Fruit fly (Drosophila melanogaster) whole organism, embryonic: ENCODE data around the gene fd96Cb.

Source experiments
- Bteb2 ChIP-seq: fragments of 200-800 bp; sonication (Bioruptor generic); optimal IDR thresholded peaks from 2 replicates; lab custom pipeline; 2016; ENCODE audit warnings: missing biosample characterization, missing genetic modification characterization
- CG10209 ChIP-seq: fragments of 200-800 bp; sonication (Bioruptor generic); optimal IDR thresholded peaks from 3 replicates; lab custom pipeline; 2017; ENCODE audit warnings: missing biosample characterization, mild to moderate bottlenecking, missing genetic modification characterization, missing genetic modification reagents
- CG1024 ChIP-seq: fragments of 200-800 bp; sonication (Bioruptor generic); IDR thresholded peaks from 2 replicates; pipeline ENCODE4 v1.3.6; 2022; ENCODE audit warnings: missing biosample characterization, missing genetic modification characterization
- CG10431 ChIP-seq: fragments of 200-800 bp; sonication (Bioruptor generic); optimal IDR thresholded peaks from 3 replicates; lab custom pipeline; 2018; ENCODE audit warnings: missing biosample characterization, mild to moderate bottlenecking, missing genetic modification characterization
- CG10959 ChIP-seq: fragments of 200-800 bp; sonication (Bioruptor generic); IDR thresholded peaks from 2 replicates; pipeline ENCODE4 v1.3.6; 2022; ENCODE audit warnings: missing biosample characterization, missing genetic modification characterization
- CG11093 ChIP-seq: fragments of 200-800 bp; sonication (Bioruptor generic); IDR thresholded peaks from 3 replicates; pipeline ENCODE4 v1.3.6; 2022; ENCODE audit warnings: missing biosample characterization, missing genetic modification characterization
- CG12219 ChIP-seq: fragments of 200-800 bp; sonication (Bioruptor generic); optimal IDR thresholded peaks from 3 replicates; lab custom pipeline; 2018; ENCODE audit warnings: missing biosample characterization, mild to moderate bottlenecking, missing genetic modification characterization
- CG12769 ChIP-seq: fragments of 200-800 bp; sonication (Bioruptor generic); optimal IDR thresholded peaks from 2 replicates; lab custom pipeline; 2019; ENCODE audit warnings: missing biosample characterization, mild to moderate bottlenecking, missing genetic modification characterization, moderate library complexity
- CG13287 ChIP-seq: fragments of 200-800 bp; sonication (Bioruptor generic); IDR thresholded peaks from 2 replicates; pipeline ENCODE4 v1.3.6; 2022; ENCODE audit warnings: missing biosample characterization, missing genetic modification characterization; ENCODE audit not compliant: partially characterized antibody
- CG14860 ChIP-seq: fragments of 200-800 bp; sonication (Bioruptor generic); IDR thresholded peaks from 3 replicates; pipeline ENCODE4 v1.3.6; 2022; ENCODE audit warnings: missing biosample characterization, missing genetic modification characterization; ENCODE audit not compliant: partially characterized antibody
- CG1603 ChIP-seq: fragments of 200-800 bp; sonication (Bioruptor generic); optimal IDR thresholded peaks from 2 replicates; lab custom pipeline; 2019; ENCODE audit warnings: missing biosample characterization, mild to moderate bottlenecking, missing genetic modification characterization, moderate library complexity
- CG1647 ChIP-seq: fragments of 200-800 bp; sonication (Bioruptor generic); optimal IDR thresholded peaks from 3 replicates; lab custom pipeline; 2016; ENCODE audit warnings: missing biosample characterization, missing genetic modification characterization
- CG16863 ChIP-seq: fragments of 200-800 bp; sonication (Bioruptor generic); optimal IDR thresholded peaks from 3 replicates; lab custom pipeline; 2016; ENCODE audit warnings: missing biosample characterization, missing genetic modification characterization
- CG17359 ChIP-seq: fragments of 200-800 bp; sonication (Bioruptor generic); optimal IDR thresholded peaks from 3 replicates; lab custom pipeline; 2018; ENCODE audit warnings: missing biosample characterization, mild to moderate bottlenecking, missing genetic modification characterization, moderate library complexity
- CG2120 ChIP-seq: fragments of 200-800 bp; sonication (Bioruptor generic); optimal IDR thresholded peaks from 3 replicates; lab custom pipeline; 2016; ENCODE audit warnings: missing biosample characterization, missing genetic modification characterization
- CG3726 ChIP-seq: fragments of 200-800 bp; sonication (Bioruptor generic); IDR thresholded peaks from 3 replicates; pipeline ENCODE4, ENCODE4 v1.3.6; 2022; ENCODE audit warnings: missing biosample characterization, missing genetic modification characterization
- CG3838 ChIP-seq: fragments of 200-800 bp; sonication (Bioruptor generic); optimal IDR thresholded peaks from 3 replicates; lab custom pipeline; 2016; ENCODE audit warnings: missing biosample characterization, missing genetic modification characterization
- CG6175 ChIP-seq: fragments of 200-800 bp; sonication (Bioruptor generic); IDR thresholded peaks from 3 replicates; pipeline ENCODE4 v1.3.6; 2022; ENCODE audit warnings: missing biosample characterization, missing genetic modification characterization
- CG6765 ChIP-seq: fragments of 200-800 bp; sonication (Bioruptor generic); optimal IDR thresholded peaks from 3 replicates; lab custom pipeline; 2017; ENCODE audit warnings: missing biosample characterization, mild to moderate bottlenecking, missing genetic modification characterization
- CG7357 ChIP-seq: fragments of 200-800 bp; sonication (Bioruptor generic); IDR thresholded peaks from 3 replicates; pipeline ENCODE4 v1.3.6; 2022; ENCODE audit warnings: missing biosample characterization, missing genetic modification characterization
- CG8924 ChIP-seq: fragments of 200-800 bp; optimal IDR thresholded peaks from 3 replicates; lab custom pipeline; 2019; ENCODE audit warnings: missing biosample characterization, mild to moderate bottlenecking, missing genetic modification characterization, moderate library complexity
- D19A ChIP-seq: fragments of 200-800 bp; optimal IDR thresholded peaks from 3 replicates; lab custom pipeline; 2019; ENCODE audit warnings: missing biosample characterization, mild to moderate bottlenecking, missing genetic modification characterization, moderate library complexity
- Dref ChIP-seq: fragments of 200-800 bp; sonication (Bioruptor generic); IDR thresholded peaks from 2 replicates; pipeline ENCODE4 v1.3.6; 2022; ENCODE audit warnings: missing biosample characterization, missing genetic modification characterization
- Ets65A ChIP-seq: fragments of 200-800 bp; sonication (Bioruptor generic); peaks from one replicate; lab custom pipeline; 2016; ENCODE audit warnings: missing biosample characterization, missing genetic modification characterization
- H2.0 ChIP-seq: fragments of 200-800 bp; sonication (Bioruptor generic); IDR thresholded peaks from 2 replicates; pipeline ENCODE4 v1.3.6; 2022; ENCODE audit warnings: missing biosample characterization, missing genetic modification characterization
- Hand ChIP-seq: fragments of 200-800 bp; sonication (Bioruptor generic); optimal IDR thresholded peaks from 2 replicates; lab custom pipeline; 2017; ENCODE audit warnings: mild to moderate bottlenecking, missing biosample characterization, missing genetic modification reagents, missing genetic modification characterization
- Kr ChIP-seq: fragments of 200-800 bp; sonication (Bioruptor generic); optimal IDR thresholded peaks from 2 replicates; lab custom pipeline; 2017; ENCODE audit warnings: missing biosample characterization, mild to moderate bottlenecking, missing genetic modification characterization
- PHDP ChIP-seq: fragments of 200-800 bp; sonication (Bioruptor generic); optimal IDR thresholded peaks from 3 replicates; lab custom pipeline; 2018; ENCODE audit warnings: missing biosample characterization, mild to moderate bottlenecking, missing genetic modification characterization, moderate library complexity
- Scr ChIP-seq: fragments of 200-800 bp; sonication (Bioruptor generic); IDR thresholded peaks from 2 replicates; pipeline ENCODE4 v1.3.6; 2022; ENCODE audit warnings: missing biosample characterization, missing genetic modification characterization; ENCODE audit not compliant: partially characterized antibody
- Usf ChIP-seq: fragments of 200-800 bp; sonication (Bioruptor generic); optimal IDR thresholded peaks from 2 replicates; lab custom pipeline; 2017; ENCODE audit warnings: missing genotype, missing biosample characterization, missing genetic modification characterization
- YL-1 ChIP-seq: fragments of 200-800 bp; sonication (Bioruptor generic); optimal IDR thresholded peaks from 3 replicates; lab custom pipeline; 2017; ENCODE audit warnings: missing biosample characterization, mild to moderate bottlenecking, missing genetic modification characterization
- abd-A ChIP-seq: fragments of 200-800 bp; sonication (Bioruptor generic); optimal IDR thresholded peaks from 3 replicates; lab custom pipeline; 2019; ENCODE audit warnings: missing biosample characterization, mild to moderate bottlenecking, missing genetic modification characterization, moderate library complexity
- ap ChIP-seq: fragments of 200-800 bp; sonication (Bioruptor generic); IDR thresholded peaks from 2 replicates; pipeline ENCODE4 v1.3.6; 2022; ENCODE audit warnings: missing biosample characterization, missing genetic modification characterization
- ase ChIP-seq: fragments of 200-800 bp; sonication (Bioruptor generic); IDR thresholded peaks from 3 replicates; pipeline ENCODE4 v1.3.6; 2022; ENCODE audit warnings: missing biosample characterization, missing genetic modification characterization
- az2 ChIP-seq: fragments of 200-800 bp; sonication (Bioruptor generic); optimal IDR thresholded peaks from 3 replicates; lab custom pipeline; 2016; ENCODE audit warnings: missing biosample characterization, missing genetic modification characterization
- bcd ChIP-seq: fragments of 200-800 bp; sonication (Bioruptor generic); optimal IDR thresholded peaks from 2 replicates; lab custom pipeline; 2017; ENCODE audit warnings: missing biosample characterization, mild to moderate bottlenecking, missing genetic modification characterization
- btn ChIP-seq: fragments of 200-800 bp; sonication (Bioruptor generic); optimal IDR thresholded peaks from 2 replicates; lab custom pipeline; 2016; ENCODE audit warnings: missing biosample characterization, missing genetic modification characterization
- cg ChIP-seq: fragments of 200-800 bp; sonication (Bioruptor generic); optimal IDR thresholded peaks from 3 replicates; lab custom pipeline; 2019; ENCODE audit warnings: missing biosample characterization, mild to moderate bottlenecking, missing genetic modification characterization, moderate library complexity
- gsb ChIP-seq: fragments of 200-800 bp; sonication (Bioruptor generic); IDR thresholded peaks from 2 replicates; pipeline ENCODE4 v1.3.6; 2022; ENCODE audit warnings: missing biosample characterization, missing genetic modification characterization
- hbn ChIP-seq: fragments of 200-800 bp; sonication (Bioruptor generic); IDR thresholded peaks from 2 replicates; pipeline ENCODE4 v1.3.6; 2022; ENCODE audit warnings: missing biosample characterization, missing genetic modification characterization; ENCODE audit not compliant: partially characterized antibody
- insv ChIP-seq, 2 experiments: fragments of 200-800 bp; sonication (Bioruptor generic); optimal IDR thresholded peaks; 3 replicates each; lab custom pipeline; 2016 to 2018; ENCODE audit warnings: missing biosample characterization in 2 of 2, missing genetic modification characterization in 2 of 2
- jing ChIP-seq: fragments of 200-800 bp; sonication (Bioruptor generic); optimal IDR thresholded peaks from 2 replicates; lab custom pipeline; 2018; ENCODE audit warnings: missing biosample characterization, mild to moderate bottlenecking, missing genetic modification characterization
- kah ChIP-seq: fragments of 200-800 bp; sonication (Bioruptor generic); optimal IDR thresholded peaks from 2 replicates; lab custom pipeline; 2018; ENCODE audit warnings: missing biosample characterization, mild to moderate bottlenecking, missing genetic modification characterization
- luna ChIP-seq: fragments of 200-800 bp; sonication (Bioruptor generic); optimal IDR thresholded peaks from 2 replicates; lab custom pipeline; 2016; ENCODE audit warnings: missing biosample characterization, missing genetic modification characterization
- nerfin-1 ChIP-seq: fragments of 200-800 bp; sonication (Bioruptor generic); optimal IDR thresholded peaks from 3 replicates; lab custom pipeline; 2019; ENCODE audit warnings: missing biosample characterization, mild to moderate bottlenecking, missing genetic modification characterization, moderate library complexity
- nmo ChIP-seq: fragments of 200-800 bp; sonication (Bioruptor generic); optimal IDR thresholded peaks from 2 replicates; lab custom pipeline; 2018; ENCODE audit warnings: missing biosample characterization, mild to moderate bottlenecking, missing genetic modification characterization, moderate library complexity
- pnt ChIP-seq: fragments of 200-800 bp; sonication (Bioruptor generic); optimal IDR thresholded peaks from 3 replicates; lab custom pipeline; 2016; ENCODE audit warnings: missing biosample characterization, missing genetic modification characterization
- sima ChIP-seq: fragments of 200-800 bp; sonication (Bioruptor generic); optimal IDR thresholded peaks from 2 replicates; lab custom pipeline; 2016; ENCODE audit warnings: missing biosample characterization, missing genetic modification characterization
- slbo ChIP-seq: fragments of 200-800 bp; sonication (Bioruptor generic); IDR thresholded peaks from 2 replicates; pipeline ENCODE4 v1.3.6; 2022; ENCODE audit warnings: missing biosample characterization, missing genetic modification characterization
- sqz ChIP-seq: fragments of 200-800 bp; sonication (Bioruptor generic); optimal IDR thresholded peaks from 3 replicates; lab custom pipeline; 2018; ENCODE audit warnings: missing biosample characterization, mild to moderate bottlenecking, missing genetic modification characterization
- trem ChIP-seq: fragments of 200-800 bp; optimal IDR thresholded peaks from 3 replicates; lab custom pipeline; 2019; ENCODE audit warnings: missing biosample characterization, mild to moderate bottlenecking, missing genetic modification characterization, moderate library complexity
- zfh1 ChIP-seq: fragments of 200-800 bp; sonication (Bioruptor generic); IDR thresholded peaks from 3 replicates; pipeline ENCODE4 v1.3.6; 2022; ENCODE audit warnings: missing biosample characterization, missing genetic modification characterization

Gene fd96Cb

DNA sequence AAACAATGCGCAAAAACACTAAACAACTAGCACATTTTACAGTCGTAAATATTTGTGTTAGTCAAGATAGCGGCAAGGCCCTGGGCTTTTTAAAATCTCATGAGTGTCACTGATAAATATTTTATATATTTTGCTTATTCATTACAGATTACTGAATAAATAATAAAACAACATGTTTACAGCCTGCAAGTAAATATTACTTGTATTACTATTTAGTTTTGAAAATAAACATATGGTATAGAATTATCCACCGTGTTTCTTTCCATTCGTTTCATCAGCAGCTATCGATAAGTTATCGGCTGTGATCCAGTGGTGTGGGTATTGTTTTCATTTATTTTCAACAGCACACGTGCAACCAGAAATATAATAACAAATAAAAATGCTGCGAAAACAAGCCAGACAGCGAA is 20.3 kb upstream of the fd96Cb start, which contains the start of the genes shams and CG11920 (continued):
- TF ChIP-seq CG1024 (GFP tag; lab: Robert Waterston, UW) (no peak), az2 (GFP tag; lab: Kevin White, UChicago) (peak; percentile 2), CG1603 (tag; lab: Kevin White, UChicago) (peak; percentile 98), ase (no peak), luna (no peak), CG3838 (GFP tag; lab: Kevin White, UChicago) (peak; percentile 36), CG11093 (no peak), PHDP (tag; lab: Kevin White, UChicago) (peak; percentile 3), Hand (GFP tag; lab: Kevin White, UChicago) (no peak), Dref (peak; percentile 71), YL-1 (GFP tag; lab: Kevin White, UChicago) (peak; percentile 82), D19A (tag; lab: Kevin White, UChicago) (peak; percentile 20), Kr (GFP tag; lab: Kevin White, UChicago) (no peak), trem (tag; lab: Kevin White, UChicago) (peak; percentile 84), bcd (GFP tag; lab: Kevin White, UChicago) (no peak), slbo (GFP tag; lab: Robert Waterston, UW) (no peak; the same call in 1 of the 2 replicates), pnt (GFP tag; lab: Kevin White, UChicago) (no peak), CG6765 (no peak), Scr (peak; percentile 66), gsb (GFP tag; lab: Robert Waterston, UW) (no peak), CG16863 (GFP tag; lab: Kevin White, UChicago) (no peak), ap (GFP tag; lab: Robert Waterston, UW) (no peak), CG10431 (GFP tag; lab: Kevin White, UChicago) (peak; percentile 24), cg (GFP tag; lab: Kevin White, UChicago) (peak; percentile 16), CG10209 (GFP tag; lab: Kevin White, UChicago) (no peak), nmo (GFP tag; lab: Kevin White, UChicago) (peak; percentile 51), zfh1 (no peak), CG3726 (no peak), sqz (GFP tag; lab: Kevin White, UChicago) (no peak), abd-A (tag; lab: Kevin White, UChicago) (no peak), hbn (GFP tag; lab: Robert Waterston, UW) (no peak), insv (GFP tag; optimal IDR thresholded peaks at IDR 0.05; lab: Kevin White, UChicago) (no peak), CG12219 (GFP tag; lab: Kevin White, UChicago) (no peak), CG13287 (GFP tag; lab: Robert Waterston, UW) (peak; percentile 74), jing (GFP tag; lab: Kevin White, UChicago) (no peak), Bteb2 (GFP tag; lab: Kevin White, UChicago) (no peak), Usf (GFP tag; lab: Kevin White, UChicago) (no peak), CG6175 (GFP tag; lab: Robert Waterston, UW) (no peak), CG17359 (tag; lab: Kevin White, UChicago) (no peak), CG12769 (tag; lab: Kevin White, UChicago) (no peak), CG10959 (no peak), CG7357 (GFP tag; lab: Robert Waterston, UW) (no peak), CG14860 (GFP tag; lab: Robert Waterston, UW) (peak; percentile 45; the same call in 1 of the 3 replicates), nerfin-1 (tag; lab: Kevin White, UChicago) (peak; percentile 48), H2.0 (no peak), btn (GFP tag; lab: Kevin White, UChicago) (no peak), kah (no peak), sima (GFP tag; lab: Kevin White, UChicago) (no peak), CG8924 (tag; lab: Kevin White, UChicago) (peak; percentile 88), CG2120 (GFP tag; lab: Kevin White, UChicago) (peak; percentile 27), Ets65A (no peak), CG1647 (GFP tag; lab: Kevin White, UChicago) (no peak)
